Worm (Caenorhabditis elegans): ENCODE measurements around the gene sax-7.

Gene sax-7

ce11 chrIV:8133536-8133935 lies 71.1 kb downstream of the sax-7 start, which contains the start of gene sph-1 (continued):
- TF ChIP-seq snpc-1.3 (tag; optimal IDR thresholded peaks at IDR 0.05; ENCODE audit: insufficient read depth) (peak; percentile 4), F57A8.1 (GFP tag; optimal IDR thresholded peaks at IDR 0.05) (no peak), F49E8.2 (tag; optimal IDR thresholded peaks at IDR 0.05; ENCODE audit: insufficient read depth) (no peak), dox-1 (GFP tag; IDR thresholded peaks at IDR 0.05) (0 out of 2 replicates have a peak, but pooled peaks have one; percentile 26), F10E7.11 (tag; optimal IDR thresholded peaks at IDR 0.05) (no peak), snpc-3.4 (tag; optimal IDR thresholded peaks at IDR 0.05) (no peak), hmg-1.2 (GFP tag; IDR thresholded peaks at IDR 0.05) (peak; percentile 47; the same call in 1 of the 2 replicates), F33H1.4 (GFP tag; IDR thresholded peaks at IDR 0.05) (no peak), tbp1 (GFP tag; optimal IDR thresholded peaks at IDR 0.05) (peak; percentile 0), cebp-1 (GFP tag; IDR thresholded peaks at IDR 0.05) (no peak), cebp-1 (tag; optimal IDR thresholded peaks at IDR 0.05) (peak; percentile 57), madf-3 (GFP tag; IDR thresholded peaks at IDR 0.05) (no peak), lin-40 (tag; optimal IDR thresholded peaks at IDR 0.05) (peak; percentile 30), ceh-27 (GFP tag; optimal IDR thresholded peaks at IDR 0.05) (peak; percentile 3)

Measured in whole organism, young adult.